In genomic region chrX:3811340-3811788, dm6 we compare ENCODE assay signal across 1 fruit fly cellular context.
A peak's percentile ranks its signal among the peaks of the same experiment; 100 is the strongest.
TF ChIP-seq lines count a peak whose summit lies in the region.

Gene ec (plus strand): TSS chrX:3811698.

TF ChIP-seq in whole organism, embryonic, 481 proteins besides CTCF, POLR2A, EP300 and RAD21 (continued from another document):
- peak; percentile 96 for TF ChIP-seq ATbp (GFP tag; optimal IDR thresholded peaks at IDR 0.05; lab: Kevin White, UChicago)
- peak; percentile 85 for TF ChIP-seq gfzf (GFP tag; optimal IDR thresholded peaks at IDR 0.05; lab: Kevin White, UChicago)
- TF ChIP-seq Antp (GFP tag; optimal IDR thresholded peaks at IDR 0.05; lab: Kevin White, UChicago) = no peak
- peak; percentile 41 for TF ChIP-seq CG2116 (GFP tag; optimal IDR thresholded peaks at IDR 0.05; lab: Kevin White, UChicago)
- TF ChIP-seq CG4854 (GFP tag; optimal IDR thresholded peaks at IDR 0.05; lab: Kevin White, UChicago) = no peak
- TF ChIP-seq sisA (GFP tag; IDR thresholded peaks at IDR 0.05; lab: Robert Waterston, UW) = no peak
- no peak for TF ChIP-seq ap (GFP tag; IDR thresholded peaks at IDR 0.05; lab: Robert Waterston, UW)
- peak; percentile 57; the same call in 2 of the 3 replicates for TF ChIP-seq ci (GFP tag; IDR thresholded peaks at IDR 0.05; lab: Robert Waterston, UW)
- TF ChIP-seq trem (tag; optimal IDR thresholded peaks at IDR 0.05; lab: Kevin White, UChicago) = peak; percentile 55
- TF ChIP-seq HmgZ (tag; optimal IDR thresholded peaks at IDR 0.05; lab: Kevin White, UChicago) = peak; percentile 67
- TF ChIP-seq CG6175 (GFP tag; IDR thresholded peaks at IDR 0.05; lab: Robert Waterston, UW) = peak; percentile 29; the same call in 1 of the 3 replicates
- TF ChIP-seq zfh2 (GFP tag; optimal IDR thresholded peaks at IDR 0.05; lab: Kevin White, UChicago) = no peak
- no peak for TF ChIP-seq Vsx1 (GFP tag; optimal IDR thresholded peaks at IDR 0.05; lab: Kevin White, UChicago)
- TF ChIP-seq E2f2 (GFP tag; IDR thresholded peaks at IDR 0.05; lab: Robert Waterston, UW) = peak; percentile 41; the same call in 1 of the 2 replicates
- no peak; the same call in 1 of the 2 replicates for TF ChIP-seq stc (GFP tag; IDR thresholded peaks at IDR 0.05; lab: Robert Waterston, UW)
- TF ChIP-seq shn (GFP tag; optimal IDR thresholded peaks at IDR 0.05; lab: Kevin White, UChicago) = no peak
- peak; percentile 83 for TF ChIP-seq Lhr (GFP tag; optimal IDR thresholded peaks at IDR 0.05; lab: Kevin White, UChicago)
- TF ChIP-seq CG3281 (GFP tag; optimal IDR thresholded peaks at IDR 0.05; lab: Kevin White, UChicago) = no peak
- TF ChIP-seq CG43689 (GFP tag; IDR thresholded peaks at IDR 0.05; lab: Robert Waterston, UW) = no peak
